Fruit fly (Drosophila melanogaster) whole organism, adult: ENCODE measurements around the gene Hel89B.

Experiments used
- CG7045 ChIP-seq: fragments of 200-800 bp; sonication (Bioruptor generic); optimal IDR thresholded peaks from 2 replicates; lab custom pipeline; 2017; ENCODE audit warnings: missing biosample characterization, mild to moderate bottlenecking, missing genetic modification characterization
- CG7101 ChIP-seq: fragments of 200-800 bp; sonication (Bioruptor generic); optimal IDR thresholded peaks from 2 replicates; lab custom pipeline; 2018; ENCODE audit warnings: missing biosample characterization, mild to moderate bottlenecking, missing genetic modification characterization, moderate library complexity
- Clk ChIP-seq: fragments of 200-800 bp; sonication (Bioruptor generic); optimal IDR thresholded peaks from 2 replicates; lab custom pipeline; 2017; ENCODE audit warnings: missing biosample characterization, missing genetic modification characterization
- bab1 ChIP-seq: fragments of 200-800 bp; sonication (Bioruptor generic); optimal IDR thresholded peaks from 3 replicates; lab custom pipeline; 2019; ENCODE audit warnings: missing biosample characterization, mild to moderate bottlenecking, missing genetic modification characterization, moderate library complexity
- cic ChIP-seq: fragments of 200-800 bp; sonication (Bioruptor generic); optimal IDR thresholded peaks from 2 replicates; lab custom pipeline; 2017; ENCODE audit warnings: missing biosample characterization, mild to moderate bottlenecking, missing genetic modification characterization, moderate library complexity
- pad ChIP-seq: fragments of 200-800 bp; sonication (Bioruptor generic); optimal IDR thresholded peaks from 3 replicates; lab custom pipeline; 2017; ENCODE audit warnings: missing biosample characterization, missing genetic modification characterization, mild to moderate bottlenecking, moderate library complexity, missing genetic modification reagents

DNA sequence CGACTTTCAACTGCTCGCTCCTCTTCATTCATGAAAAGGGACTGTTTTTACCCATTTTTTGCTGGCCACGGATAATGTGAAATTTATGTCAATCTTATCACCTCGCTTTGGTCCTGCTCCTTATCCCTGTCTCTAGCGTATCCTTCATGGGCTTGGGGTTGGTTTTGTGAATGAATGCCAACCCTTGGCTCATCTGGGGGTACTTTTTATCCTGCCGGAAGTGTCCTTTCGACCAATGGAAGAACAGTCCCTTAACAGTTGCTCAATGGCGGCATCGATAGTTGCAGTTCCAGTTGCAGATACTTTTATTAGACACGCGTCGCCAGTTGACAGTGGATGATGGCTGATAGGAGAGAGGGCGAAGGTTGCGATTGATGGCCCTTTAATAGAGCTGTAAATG lies 40.5 kb downstream of the Hel89B start:
- TF ChIP-seq bab1 (GFP tag; lab: Kevin White, UChicago) (no peak), Clk (GFP tag; lab: Kevin White, UChicago) (no peak), cic (no peak), CG7045 (GFP tag; lab: Kevin White, UChicago) (no peak), pad (GFP tag; lab: Kevin White, UChicago) (no peak), CG7101 (tag; lab: Kevin White, UChicago) (no peak)
